Fruit fly (Drosophila melanogaster) S2 (cell line): ENCODE measurements around the gene IA-2.

Source experiments
- CG8478 ChIP-seq: fragments of >200 bp; optimal IDR thresholded peaks from 2 replicates; lab custom pipeline; 2018
- CTCF ChIP-seq, 2 experiments: fragments of >200 bp; optimal IDR thresholded peaks; 2 replicates each; lab custom pipeline; 2018

DNA sequence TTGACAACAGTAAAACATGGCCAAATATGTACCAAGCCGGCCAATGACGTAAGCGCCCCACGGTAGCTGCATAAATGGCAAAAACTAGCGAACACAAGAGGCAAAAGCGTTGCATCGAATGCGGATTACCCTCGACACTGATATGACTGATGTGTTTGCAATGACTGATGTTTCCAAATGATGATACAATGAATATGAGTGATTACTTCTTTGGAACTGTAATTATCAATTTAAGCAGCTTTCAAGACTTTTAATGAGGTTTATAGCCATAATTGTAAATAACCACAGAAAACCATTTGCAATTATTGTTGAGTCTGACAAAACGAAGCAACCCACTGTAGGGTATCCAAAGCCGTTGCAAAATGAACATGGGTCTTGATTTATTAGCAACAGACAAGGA is 25.7 kb upstream of the IA-2 start:
- TF ChIP-seq CG8478: no peak
- no peak for TF ChIP-seq CTCF (optimal IDR thresholded peaks at IDR 0.05; lab: Kevin White, UChicago)
